Worm (Caenorhabditis elegans) whole organism, midembryonic: ENCODE data around the gene wdr-62.

ENCODE experiments used
- cog-1 ChIP-seq: sonication (generic microtip); optimal IDR thresholded peaks from 2 replicates; lab custom pipeline; 2016; ENCODE audit warnings: missing genetic modification characterization, missing compliant biosample characterization
- flt-1 ChIP-seq: fragments of 200-800 bp; sonication (Bioruptor generic); IDR thresholded peaks from 2 replicates; pipeline ENCODE4 v1.3.6; 2022; ENCODE audit warnings: missing genetic modification characterization, missing compliant biosample characterization

DNA sequence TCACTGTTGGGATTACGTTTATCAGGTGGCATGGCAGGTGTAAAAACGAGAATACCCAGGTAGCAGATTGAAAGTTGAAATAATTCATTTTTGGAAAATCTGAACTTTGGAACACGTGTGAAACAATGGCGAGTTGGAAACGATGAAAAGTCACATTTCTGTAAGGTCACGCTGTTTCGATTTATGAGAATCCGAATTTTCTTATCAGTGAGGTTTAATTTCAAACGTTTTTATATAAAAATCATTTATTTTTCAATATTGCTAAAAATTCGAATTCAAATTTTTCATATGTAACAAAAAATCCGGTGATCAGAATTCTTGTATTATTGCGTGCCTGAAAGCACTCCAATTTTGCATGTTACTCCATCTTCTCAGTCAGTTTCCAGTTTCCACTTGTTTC is 18.8 kb downstream of the wdr-62 start, which contains the start of gene F07D3.3:
- TF ChIP-seq flt-1 (GFP tag; lab: Robert Waterston, UW) = no peak
- TF ChIP-seq cog-1 (tag; lab: Kevin White, UChicago) = no peak
